Fruit fly (Drosophila melanogaster) whole organism, embryonic: ENCODE data around the gene eIF1.

Experiments used
- Asciz ChIP-seq: fragments of 200-800 bp; sonication (Bioruptor generic); optimal IDR thresholded peaks from 2 replicates; lab custom pipeline; 2017; ENCODE audit warnings: missing biosample characterization, mild to moderate bottlenecking, missing genetic modification characterization, missing genetic modification reagents
- B-H2 ChIP-seq: fragments of 200-800 bp; sonication (Bioruptor generic); optimal IDR thresholded peaks from 2 replicates; lab custom pipeline; 2018; ENCODE audit warnings: missing biosample characterization, mild to moderate bottlenecking, missing genetic modification characterization
- BEAF-32 ChIP-seq: fragments of 200-800 bp; sonication (Bioruptor generic); optimal IDR thresholded peaks from 3 replicates; lab custom pipeline; 2017; ENCODE audit warnings: missing biosample characterization, missing genetic modification characterization, mild to moderate bottlenecking, moderate library complexity, missing genetic modification reagents
- Bgb ChIP-seq: fragments of 200-800 bp; sonication (Bioruptor generic); IDR thresholded peaks from 2 replicates; pipeline ENCODE4 v1.3.6; 2022; ENCODE audit warnings: missing biosample characterization, missing genetic modification characterization; ENCODE audit not compliant: partially characterized antibody
- Bteb2 ChIP-seq: fragments of 200-800 bp; sonication (Bioruptor generic); optimal IDR thresholded peaks from 2 replicates; lab custom pipeline; 2016; ENCODE audit warnings: missing biosample characterization, missing genetic modification characterization
- CG10147 ChIP-seq: fragments of 200-800 bp; sonication (Bioruptor generic); optimal IDR thresholded peaks from 2 replicates; lab custom pipeline; 2019; ENCODE audit warnings: missing biosample characterization, mild to moderate bottlenecking, missing genetic modification characterization, moderate library complexity
- CG10209 ChIP-seq: fragments of 200-800 bp; sonication (Bioruptor generic); optimal IDR thresholded peaks from 3 replicates; lab custom pipeline; 2017; ENCODE audit warnings: missing biosample characterization, mild to moderate bottlenecking, missing genetic modification characterization, missing genetic modification reagents
- CG10431 ChIP-seq: fragments of 200-800 bp; sonication (Bioruptor generic); optimal IDR thresholded peaks from 3 replicates; lab custom pipeline; 2018; ENCODE audit warnings: missing biosample characterization, mild to moderate bottlenecking, missing genetic modification characterization
- CG10543 ChIP-seq: fragments of 200-800 bp; sonication (Bioruptor generic); optimal IDR thresholded peaks from 3 replicates; lab custom pipeline; 2017; ENCODE audit warnings: missing biosample characterization, mild to moderate bottlenecking, missing genetic modification characterization, moderate library complexity
- CG12659 ChIP-seq: fragments of 200-800 bp; sonication (Bioruptor generic); optimal IDR thresholded peaks from 3 replicates; lab custom pipeline; 2017; ENCODE audit warnings: mild to moderate bottlenecking, missing biosample characterization, missing genetic modification reagents, missing genetic modification characterization
- CG13296 ChIP-seq: fragments of 200-800 bp; sonication (Bioruptor generic); optimal IDR thresholded peaks from 3 replicates; lab custom pipeline; 2018; ENCODE audit warnings: missing biosample characterization, mild to moderate bottlenecking, missing genetic modification characterization
- CG13624 ChIP-seq: fragments of 200-800 bp; sonication (Bioruptor generic); optimal IDR thresholded peaks from 2 replicates; lab custom pipeline; 2016; ENCODE audit warnings: missing biosample characterization, missing genetic modification characterization
- CG17385 ChIP-seq: fragments of 200-800 bp; sonication (Bioruptor generic); optimal IDR thresholded peaks from 3 replicates; lab custom pipeline; 2018; ENCODE audit warnings: missing biosample characterization, mild to moderate bottlenecking, missing genetic modification characterization
- CG18599 ChIP-seq: fragments of 200-800 bp; sonication (Bioruptor generic); optimal IDR thresholded peaks from 3 replicates; lab custom pipeline; 2017; ENCODE audit warnings: missing biosample characterization, missing genetic modification characterization, mild to moderate bottlenecking, moderate library complexity, missing genetic modification reagents
- CG18764 ChIP-seq: fragments of 200-800 bp; sonication (Bioruptor generic); optimal IDR thresholded peaks from 3 replicates; lab custom pipeline; 2016; ENCODE audit warnings: missing biosample characterization, missing genetic modification characterization
- CG2129 ChIP-seq: fragments of 200-800 bp; sonication (Bioruptor generic); IDR thresholded peaks from 2 replicates; pipeline ENCODE4 v1.3.6; 2022; ENCODE audit warnings: missing biosample characterization, missing genetic modification characterization; ENCODE audit not compliant: partially characterized antibody
- CG6791 ChIP-seq: fragments of 200-800 bp; sonication (Bioruptor generic); IDR thresholded peaks from 3 replicates; pipeline ENCODE4 v1.3.6; 2022; ENCODE audit warnings: missing biosample characterization, missing genetic modification characterization; ENCODE audit not compliant: partially characterized antibody
- CG6813 ChIP-seq: fragments of 200-800 bp; sonication (Bioruptor generic); optimal IDR thresholded peaks from 2 replicates; lab custom pipeline; 2017; ENCODE audit warnings: missing biosample characterization, missing genetic modification characterization, mild to moderate bottlenecking, moderate library complexity, missing genetic modification reagents
- CG9876 ChIP-seq: fragments of 200-800 bp; sonication (Bioruptor generic); optimal IDR thresholded peaks from 2 replicates; lab custom pipeline; 2016; ENCODE audit warnings: missing biosample characterization, missing genetic modification characterization
- Chrac-16 ChIP-seq: fragments of 200-800 bp; sonication (Bioruptor generic); optimal IDR thresholded peaks from 3 replicates; lab custom pipeline; 2016; ENCODE audit warnings: missing biosample characterization, missing genetic modification characterization
- Fer1 ChIP-seq: fragments of 200-800 bp; sonication (Bioruptor generic); optimal IDR thresholded peaks from 2 replicates; lab custom pipeline; 2017; ENCODE audit warnings: missing biosample characterization, mild to moderate bottlenecking, missing genetic modification characterization
- Hr3 ChIP-seq: fragments of 200-800 bp; sonication (Bioruptor generic); optimal IDR thresholded peaks from 3 replicates; lab custom pipeline; 2016; ENCODE audit warnings: missing biosample characterization, missing genetic modification characterization
- Hr78 ChIP-seq, 2 experiments: fragments of 200-800 bp in 1 of 2; fragments of >200 bp in 1 of 2; sonication (Bioruptor generic) in 1 of 2; optimal IDR thresholded peaks; 2 replicates each; lab custom pipeline; 2017 to 2019; ENCODE audit warnings: missing biosample characterization in 2 of 2, missing genetic modification characterization in 2 of 2, mild to moderate bottlenecking in 1 of 2, moderate library complexity in 1 of 2
- Hsf ChIP-seq: fragments of 200-800 bp; sonication (Bioruptor generic); optimal IDR thresholded peaks from 3 replicates; lab custom pipeline; 2016; ENCODE audit warnings: missing biosample characterization, missing genetic modification characterization
- MBD-R2 ChIP-seq: fragments of 200-800 bp; sonication (Bioruptor generic); IDR thresholded peaks from 2 replicates; pipeline ENCODE4 v1.3.6; 2022; ENCODE audit warnings: missing biosample characterization, missing genetic modification characterization
- MESR4 ChIP-seq: fragments of 200-800 bp; sonication (Bioruptor generic); optimal IDR thresholded peaks from 2 replicates; lab custom pipeline; 2018; ENCODE audit warnings: missing biosample characterization, mild to moderate bottlenecking, missing genetic modification characterization, moderate library complexity
- NC2α ChIP-seq: fragments of 200-800 bp; sonication (Bioruptor generic); optimal IDR thresholded peaks from 2 replicates; lab custom pipeline; 2016; ENCODE audit warnings: missing biosample characterization, missing genetic modification characterization
- NC2β ChIP-seq: fragments of 200-800 bp; sonication (Bioruptor generic); optimal IDR thresholded peaks from 2 replicates; lab custom pipeline; 2016; ENCODE audit warnings: missing biosample characterization, missing genetic modification characterization
- Oaz ChIP-seq: fragments of 200-800 bp; sonication (Bioruptor generic); IDR thresholded peaks from 2 replicates; pipeline ENCODE4 v1.3.6; 2022; ENCODE audit warnings: missing biosample characterization, missing genetic modification characterization
- Xrp1 ChIP-seq: fragments of 200-800 bp; sonication (Bioruptor generic); IDR thresholded peaks from 2 replicates; pipeline ENCODE4 v1.3.6; 2022; ENCODE audit warnings: missing biosample characterization, missing genetic modification characterization
- ash1 ChIP-seq: fragments of 200-800 bp; sonication (Bioruptor generic); optimal IDR thresholded peaks from 2 replicates; lab custom pipeline; 2018; ENCODE audit warnings: missing biosample characterization, mild to moderate bottlenecking, missing genetic modification characterization
- cad ChIP-seq: fragments of >200 bp; optimal IDR thresholded peaks from 2 replicates; lab custom pipeline; 2017; ENCODE audit warnings: missing biosample characterization, missing genetic modification characterization
- cas ChIP-seq: fragments of 200-800 bp; sonication (Bioruptor generic); IDR thresholded peaks from 2 replicates; pipeline ENCODE4 v1.3.6; 2022; ENCODE audit warnings: missing biosample characterization, missing genetic modification characterization
- dati ChIP-seq: fragments of 200-800 bp; sonication (Bioruptor generic); IDR thresholded peaks from 2 replicates; pipeline ENCODE4 v1.3.6; 2022; ENCODE audit warnings: missing biosample characterization, missing genetic modification characterization
- dmrt11E ChIP-seq: fragments of 200-800 bp; sonication (Bioruptor generic); optimal IDR thresholded peaks from 3 replicates; lab custom pipeline; 2018; ENCODE audit warnings: missing biosample characterization, mild to moderate bottlenecking, missing genetic modification characterization, moderate library complexity
- ewg ChIP-seq: fragments of 200-800 bp; sonication (Bioruptor generic); optimal IDR thresholded peaks from 3 replicates; lab custom pipeline; 2017; ENCODE audit warnings: mild to moderate bottlenecking, missing biosample characterization, missing genetic modification reagents, missing genetic modification characterization
- ftz-f1 ChIP-seq: fragments of 200-800 bp; sonication (Bioruptor generic); optimal IDR thresholded peaks from 2 replicates; lab custom pipeline; 2016; ENCODE audit warnings: missing biosample characterization, missing genetic modification characterization
- ham ChIP-seq: fragments of 200-800 bp; sonication (Bioruptor generic); IDR thresholded peaks from 2 replicates; pipeline ENCODE4 v1.3.6; 2022; ENCODE audit warnings: missing biosample characterization, missing genetic modification characterization
- her ChIP-seq: fragments of 200-800 bp; sonication (Bioruptor generic); optimal IDR thresholded peaks from 2 replicates; lab custom pipeline; 2016; ENCODE audit warnings: missing biosample characterization, missing genetic modification characterization
- luna ChIP-seq: fragments of 200-800 bp; sonication (Bioruptor generic); optimal IDR thresholded peaks from 2 replicates; lab custom pipeline; 2016; ENCODE audit warnings: missing biosample characterization, missing genetic modification characterization
- mam ChIP-seq: fragments of 200-800 bp; sonication (Bioruptor generic); optimal IDR thresholded peaks from 3 replicates; lab custom pipeline; 2016; ENCODE audit warnings: missing biosample characterization, missing genetic modification characterization
- mirr ChIP-seq: fragments of 200-800 bp; sonication (Bioruptor generic); optimal IDR thresholded peaks from 3 replicates; lab custom pipeline; 2018; ENCODE audit warnings: missing biosample characterization, mild to moderate bottlenecking, missing genetic modification characterization
- p53 ChIP-seq: fragments of 200-800 bp; sonication (Bioruptor generic); optimal IDR thresholded peaks from 2 replicates; lab custom pipeline; 2016; ENCODE audit warnings: missing biosample characterization, missing genetic modification characterization
- repo ChIP-seq: fragments of 200-800 bp; sonication (Bioruptor generic); optimal IDR thresholded peaks from 2 replicates; lab custom pipeline; 2016; ENCODE audit warnings: missing biosample characterization, missing genetic modification characterization
- seq ChIP-seq: fragments of 200-800 bp; sonication (Bioruptor generic); IDR thresholded peaks from 2 replicates; pipeline ENCODE4 v1.3.6; 2022; ENCODE audit warnings: missing biosample characterization, missing genetic modification characterization
- unc-4 ChIP-seq: fragments of 200-800 bp; sonication (Bioruptor generic); IDR thresholded peaks from 2 replicates; pipeline ENCODE4 v1.3.6; 2022; ENCODE audit warnings: missing biosample characterization, missing genetic modification characterization; ENCODE audit not compliant: partially characterized antibody
- vvl ChIP-seq: fragments of 200-800 bp; sonication (Bioruptor generic); IDR thresholded peaks from 2 replicates; pipeline ENCODE4 v1.3.6; 2022; ENCODE audit warnings: missing biosample characterization, missing genetic modification characterization
- zfh2 ChIP-seq: fragments of 200-800 bp; sonication (Bioruptor generic); optimal IDR thresholded peaks from 2 replicates; lab custom pipeline; 2016; ENCODE audit warnings: missing biosample characterization, missing genetic modification characterization

Gene eIF1

dm6 chr3L:3224740-3225719, 1.9 kb downstream of the eIF1 start, which contains the start of gene Larp4B (continued):
- peak; percentile 27 for TF ChIP-seq CG12659 (GFP tag; lab: Kevin White, UChicago)
- TF ChIP-seq ash1 = no peak
- no peak for TF ChIP-seq CG10543 (GFP tag; lab: Kevin White, UChicago)
- TF ChIP-seq dati (GFP tag; lab: Robert Waterston, UW) = no peak
- TF ChIP-seq zfh2 (GFP tag; lab: Kevin White, UChicago) = peak; percentile 35
- no peak for TF ChIP-seq her (GFP tag; lab: Kevin White, UChicago)
- TF ChIP-seq CG18764 (GFP tag; lab: Kevin White, UChicago) = no peak
- peak; percentile 33 for TF ChIP-seq Bteb2 (GFP tag; lab: Kevin White, UChicago)
- TF ChIP-seq Asciz (GFP tag; lab: Kevin White, UChicago) = no peak
- TF ChIP-seq Chrac-16 = no peak
- no peak for TF ChIP-seq Bgb (GFP tag; lab: Robert Waterston, UW)
- TF ChIP-seq Xrp1 = peak; percentile 7; the same call in 1 of the 2 replicates
- TF ChIP-seq B-H2 (GFP tag; lab: Kevin White, UChicago) = peak; percentile 28
- no peak for TF ChIP-seq repo (GFP tag; lab: Kevin White, UChicago)
- TF ChIP-seq mirr (GFP tag; lab: Kevin White, UChicago) = no peak
- TF ChIP-seq vvl (GFP tag; lab: Robert Waterston, UW) = peak; percentile 84
- TF ChIP-seq Fer1 (GFP tag; lab: Kevin White, UChicago) = no peak
- TF ChIP-seq ham (GFP tag; lab: Robert Waterston, UW) = no peak
- peak; percentile 25 for TF ChIP-seq NC2β (GFP tag; lab: Kevin White, UChicago)
- no peak for TF ChIP-seq dmrt11E
- no peak for TF ChIP-seq cad (GFP tag; lab: Kevin White, UChicago)
- no peak for TF ChIP-seq CG18599 (GFP tag; lab: Kevin White, UChicago)
- TF ChIP-seq p53 = peak; percentile 51
- no peak for TF ChIP-seq CG10209 (GFP tag; lab: Kevin White, UChicago)
- TF ChIP-seq CG6813 (GFP tag; lab: Kevin White, UChicago) = no peak
- peak; percentile 22 for TF ChIP-seq CG10147 (GFP tag; lab: Kevin White, UChicago)
- TF ChIP-seq CG13296 (GFP tag; lab: Kevin White, UChicago) = no peak
- TF ChIP-seq CG10431 = no peak
- no peak for TF ChIP-seq luna (GFP tag; lab: Kevin White, UChicago)
- TF ChIP-seq Hr78 (GFP tag; optimal IDR thresholded peaks at IDR 0.05; lab: Kevin White, UChicago) = no peak
- no peak for TF ChIP-seq ftz-f1 (GFP tag; lab: Kevin White, UChicago)
- TF ChIP-seq CG9876 (GFP tag; lab: Kevin White, UChicago) = no peak
- TF ChIP-seq CG17385 (GFP tag; lab: Kevin White, UChicago) = no peak
- peak; percentile 28 for TF ChIP-seq mam
- TF ChIP-seq MESR4 (GFP tag; lab: Kevin White, UChicago) = peak; percentile 62
- no peak for TF ChIP-seq ewg (GFP tag; lab: Kevin White, UChicago)
- TF ChIP-seq Hsf (GFP tag; lab: Kevin White, UChicago) = no peak
- peak; percentile 58 for TF ChIP-seq CG13624 (GFP tag; lab: Kevin White, UChicago)
- TF ChIP-seq unc-4 (GFP tag; lab: Robert Waterston, UW) = peak; percentile 66
- no peak for TF ChIP-seq NC2α
- peak; percentile 23; the same call in 1 of the 2 replicates for TF ChIP-seq MBD-R2 (GFP tag; lab: Robert Waterston, UW)
- no peak for TF ChIP-seq Oaz (GFP tag; lab: Robert Waterston, UW)
- TF ChIP-seq BEAF-32 (GFP tag; lab: Kevin White, UChicago) = peak; percentile 83
- TF ChIP-seq CG6791 (GFP tag; lab: Robert Waterston, UW) = peak; percentile 50
- no peak for TF ChIP-seq Hr3 (GFP tag; lab: Kevin White, UChicago)
- peak; percentile 53 for TF ChIP-seq CG2129
- no peak for TF ChIP-seq seq (GFP tag; lab: Robert Waterston, UW)
- no peak for TF ChIP-seq cas (GFP tag; lab: Robert Waterston, UW)
